Fruit fly (Drosophila melanogaster) whole organism, embryonic: ENCODE results near the gene CG11912.

ENCODE experiments used
- Atf6 ChIP-seq: fragments of 200-800 bp; sonication (Bioruptor generic); IDR thresholded peaks from 2 replicates; pipeline ENCODE4 v1.3.6; 2022; ENCODE audit warnings: missing biosample characterization, missing genetic modification characterization
- CG10366 ChIP-seq: fragments of 200-800 bp; sonication (Bioruptor generic); IDR thresholded peaks from 2 replicates; pipeline ENCODE4 v1.3.6; 2022; ENCODE audit warnings: missing biosample characterization, missing genetic modification characterization
- CG11456 ChIP-seq: fragments of 200-800 bp; sonication (Bioruptor generic); IDR thresholded peaks from 3 replicates; pipeline ENCODE4 v1.3.6; 2022; ENCODE audit warnings: missing biosample characterization, missing genetic modification characterization
- CG11723 ChIP-seq: fragments of 200-800 bp; sonication (Bioruptor generic); optimal IDR thresholded peaks from 2 replicates; lab custom pipeline; 2017; ENCODE audit warnings: missing biosample characterization, mild to moderate bottlenecking, missing genetic modification characterization
- CG12155 ChIP-seq: fragments of 200-800 bp; sonication (Bioruptor generic); optimal IDR thresholded peaks from 3 replicates; lab custom pipeline; 2016; ENCODE audit warnings: missing biosample characterization, missing genetic modification characterization
- CG12236 ChIP-seq: fragments of 200-800 bp; sonication (Bioruptor generic); optimal IDR thresholded peaks from 2 replicates; lab custom pipeline; 2016; ENCODE audit warnings: missing biosample characterization, missing genetic modification characterization
- CG12769 ChIP-seq: fragments of 200-800 bp; sonication (Bioruptor generic); optimal IDR thresholded peaks from 2 replicates; lab custom pipeline; 2019; ENCODE audit warnings: missing biosample characterization, mild to moderate bottlenecking, missing genetic modification characterization, moderate library complexity
- CG13296 ChIP-seq: fragments of 200-800 bp; sonication (Bioruptor generic); optimal IDR thresholded peaks from 3 replicates; lab custom pipeline; 2018; ENCODE audit warnings: missing biosample characterization, mild to moderate bottlenecking, missing genetic modification characterization
- CG13775 ChIP-seq: fragments of 200-800 bp; sonication (Bioruptor generic); optimal IDR thresholded peaks from 3 replicates; lab custom pipeline; 2017; ENCODE audit warnings: missing biosample characterization, mild to moderate bottlenecking, missing genetic modification characterization
- CG14014 ChIP-seq: fragments of 200-800 bp; sonication (Bioruptor generic); IDR thresholded peaks from 2 replicates; pipeline ENCODE4 v1.3.6; 2022; ENCODE audit warnings: missing biosample characterization, missing genetic modification characterization
- CG1529 ChIP-seq: fragments of 200-800 bp; sonication (Bioruptor generic); optimal IDR thresholded peaks from 3 replicates; lab custom pipeline; 2018; ENCODE audit warnings: missing biosample characterization, missing genetic modification characterization
- CG15601 ChIP-seq: fragments of 200-800 bp; sonication (Bioruptor generic); optimal IDR thresholded peaks from 3 replicates; lab custom pipeline; 2019; ENCODE audit warnings: missing biosample characterization, mild to moderate bottlenecking, missing genetic modification characterization, moderate library complexity
- CG1647 ChIP-seq: fragments of 200-800 bp; sonication (Bioruptor generic); optimal IDR thresholded peaks from 3 replicates; lab custom pipeline; 2016; ENCODE audit warnings: missing biosample characterization, missing genetic modification characterization
- CG17186 ChIP-seq: fragments of 200-800 bp; sonication (Bioruptor generic); optimal IDR thresholded peaks from 3 replicates; lab custom pipeline; 2017; ENCODE audit warnings: missing biosample characterization, missing genetic modification reagents, missing genetic modification characterization
- CG17385 ChIP-seq: fragments of 200-800 bp; sonication (Bioruptor generic); optimal IDR thresholded peaks from 3 replicates; lab custom pipeline; 2018; ENCODE audit warnings: missing biosample characterization, mild to moderate bottlenecking, missing genetic modification characterization
- CG18011 ChIP-seq: fragments of 200-800 bp; sonication (Bioruptor generic); optimal IDR thresholded peaks from 2 replicates; lab custom pipeline; 2017; ENCODE audit warnings: missing biosample characterization, missing genetic modification characterization, mild to moderate bottlenecking, moderate library complexity, missing genotype
- CG3726 ChIP-seq: fragments of 200-800 bp; sonication (Bioruptor generic); IDR thresholded peaks from 3 replicates; pipeline ENCODE4, ENCODE4 v1.3.6; 2022; ENCODE audit warnings: missing biosample characterization, missing genetic modification characterization
- CG3838 ChIP-seq: fragments of 200-800 bp; sonication (Bioruptor generic); optimal IDR thresholded peaks from 3 replicates; lab custom pipeline; 2016; ENCODE audit warnings: missing biosample characterization, missing genetic modification characterization
- CG5953 ChIP-seq: fragments of 200-800 bp; sonication (Bioruptor generic); IDR thresholded peaks from 2 replicates; pipeline ENCODE4 v1.3.6; 2022; ENCODE audit warnings: missing biosample characterization, missing genetic modification characterization
- CG6175 ChIP-seq: fragments of 200-800 bp; sonication (Bioruptor generic); IDR thresholded peaks from 3 replicates; pipeline ENCODE4 v1.3.6; 2022; ENCODE audit warnings: missing biosample characterization, missing genetic modification characterization
- CG6854 ChIP-seq: fragments of 200-800 bp; sonication (Bioruptor generic); optimal IDR thresholded peaks from 3 replicates; lab custom pipeline; 2017; ENCODE audit warnings: missing biosample characterization, mild to moderate bottlenecking, missing genetic modification characterization
- CG7372 ChIP-seq: fragments of 200-800 bp; sonication (Bioruptor generic); IDR thresholded peaks from 2 replicates; pipeline ENCODE4 v1.3.6; 2022; ENCODE audit warnings: missing biosample characterization, missing genetic modification characterization
- Dref ChIP-seq: fragments of 200-800 bp; sonication (Bioruptor generic); IDR thresholded peaks from 2 replicates; pipeline ENCODE4 v1.3.6; 2022; ENCODE audit warnings: missing biosample characterization, missing genetic modification characterization
- Drgx ChIP-seq: fragments of 200-800 bp; sonication (Bioruptor generic); IDR thresholded peaks from 2 replicates; pipeline ENCODE4 v1.3.6; 2022; ENCODE audit warnings: missing biosample characterization, missing genetic modification characterization
- HLH4C ChIP-seq: fragments of 200-800 bp; sonication (Bioruptor generic); IDR thresholded peaks from 3 replicates; pipeline ENCODE4 v1.3.6; 2022; ENCODE audit warnings: missing biosample characterization, missing genetic modification characterization; ENCODE audit not compliant: partially characterized antibody
- Lpt ChIP-seq: fragments of >200 bp; optimal IDR thresholded peaks from 2 replicates; lab custom pipeline; 2018; ENCODE audit warnings: missing biosample characterization, missing genetic modification characterization
- MBD-R2 ChIP-seq: fragments of 200-800 bp; sonication (Bioruptor generic); IDR thresholded peaks from 2 replicates; pipeline ENCODE4 v1.3.6; 2022; ENCODE audit warnings: missing biosample characterization, missing genetic modification characterization
- Med ChIP-seq: fragments of 200-800 bp; sonication (Bioruptor generic); peaks from one replicate; lab custom pipeline; 2016; ENCODE audit warnings: missing biosample characterization, missing genetic modification characterization, mild to moderate bottlenecking, inconsistent platforms, moderate library complexity
- NfI ChIP-seq: fragments of 200-800 bp; sonication (Bioruptor generic); optimal IDR thresholded peaks from 3 replicates; lab custom pipeline; 2018; ENCODE audit warnings: missing biosample characterization, mild to moderate bottlenecking, missing genetic modification characterization, moderate library complexity
- Ptx1 ChIP-seq: fragments of 200-800 bp; sonication (Bioruptor generic); IDR thresholded peaks from 2 replicates; pipeline ENCODE4 v1.3.6; 2022; ENCODE audit warnings: missing biosample characterization, missing genetic modification characterization
- Xrp1 ChIP-seq: fragments of 200-800 bp; sonication (Bioruptor generic); IDR thresholded peaks from 2 replicates; pipeline ENCODE4 v1.3.6; 2022; ENCODE audit warnings: missing biosample characterization, missing genetic modification characterization
- amos ChIP-seq: fragments of 200-800 bp; sonication (Bioruptor generic); IDR thresholded peaks from 2 replicates; pipeline ENCODE4 v1.3.6; 2022; ENCODE audit warnings: missing biosample characterization, missing genetic modification characterization; ENCODE audit not compliant: partially characterized antibody
- ara ChIP-seq: fragments of 200-800 bp; sonication (Bioruptor generic); IDR thresholded peaks from 2 replicates; pipeline ENCODE4 v1.3.6; 2022; ENCODE audit warnings: missing biosample characterization, missing genetic modification characterization
- bsh ChIP-seq, 2 experiments: fragments of 200-800 bp; sonication (Bioruptor generic); optimal IDR thresholded peaks; 2 replicates each; lab custom pipeline; 2017 to 2018; ENCODE audit warnings: mild to moderate bottlenecking in 2 of 2, missing biosample characterization in 2 of 2, missing genetic modification characterization in 2 of 2, moderate library complexity in 1 of 2
- cad ChIP-seq: fragments of >200 bp; optimal IDR thresholded peaks from 2 replicates; lab custom pipeline; 2017; ENCODE audit warnings: missing biosample characterization, missing genetic modification characterization
- crol ChIP-seq: fragments of 200-800 bp; sonication (Bioruptor generic); IDR thresholded peaks from 2 replicates; pipeline ENCODE4 v1.3.6; 2022; ENCODE audit warnings: missing biosample characterization, missing genetic modification characterization
- en ChIP-seq: fragments of 200-800 bp; sonication (Bioruptor generic); optimal IDR thresholded peaks from 2 replicates; lab custom pipeline; 2016; ENCODE audit warnings: missing biosample characterization, missing genetic modification characterization
- fd96Cb ChIP-seq: fragments of 200-800 bp; sonication (Bioruptor generic); optimal IDR thresholded peaks from 2 replicates; lab custom pipeline; 2018; ENCODE audit warnings: missing biosample characterization, mild to moderate bottlenecking, missing genetic modification characterization, moderate library complexity
- gro ChIP-seq: fragments of 200-800 bp; sonication (Bioruptor generic); optimal IDR thresholded peaks from 2 replicates; lab custom pipeline; 2016; ENCODE audit warnings: missing biosample characterization, missing genetic modification characterization
- ham ChIP-seq: fragments of 200-800 bp; sonication (Bioruptor generic); IDR thresholded peaks from 2 replicates; pipeline ENCODE4 v1.3.6; 2022; ENCODE audit warnings: missing biosample characterization, missing genetic modification characterization
- hkb ChIP-seq, 2 experiments: fragments of 200-800 bp in 1 of 2; fragments of >200 bp in 1 of 2; sonication (Bioruptor generic) in 1 of 2; IDR thresholded peaks in 1 of 2; optimal IDR thresholded peaks in 1 of 2; 2 replicates each; pipeline versions ENCODE4 v1.3.6 to Lab custom; 2017 to 2022; ENCODE audit warnings: missing biosample characterization in 1 of 2, missing genetic modification characterization in 1 of 2
- p53 ChIP-seq: fragments of 200-800 bp; sonication (Bioruptor generic); optimal IDR thresholded peaks from 2 replicates; lab custom pipeline; 2016; ENCODE audit warnings: missing biosample characterization, missing genetic modification characterization
- scrt ChIP-seq: fragments of 200-800 bp; sonication (Bioruptor generic); optimal IDR thresholded peaks from 2 replicates; lab custom pipeline; 2018; ENCODE audit warnings: missing biosample characterization, mild to moderate bottlenecking, missing genetic modification characterization, moderate library complexity
- seq ChIP-seq: fragments of 200-800 bp; sonication (Bioruptor generic); IDR thresholded peaks from 2 replicates; pipeline ENCODE4 v1.3.6; 2022; ENCODE audit warnings: missing biosample characterization, missing genetic modification characterization
- sr ChIP-seq: fragments of 200-800 bp; sonication (Bioruptor generic); IDR thresholded peaks from 3 replicates; pipeline ENCODE4 v1.3.6; 2022; ENCODE audit warnings: missing biosample characterization, missing genetic modification characterization
- sug ChIP-seq: fragments of 200-800 bp; optimal IDR thresholded peaks from 2 replicates; lab custom pipeline; 2019; ENCODE audit warnings: missing biosample characterization, mild to moderate bottlenecking, missing genetic modification characterization, moderate library complexity
- tap ChIP-seq: fragments of 200-800 bp; optimal IDR thresholded peaks from 3 replicates; lab custom pipeline; 2019; ENCODE audit warnings: missing biosample characterization, mild to moderate bottlenecking, missing genetic modification characterization, moderate library complexity
- tup ChIP-seq: fragments of 200-800 bp; sonication (Bioruptor generic); optimal IDR thresholded peaks from 2 replicates; lab custom pipeline; 2016; ENCODE audit warnings: missing biosample characterization, mild to moderate bottlenecking, missing genetic modification characterization, moderate library complexity
- twi ChIP-seq: fragments of 200-800 bp; optimal IDR thresholded peaks from 2 replicates; lab custom pipeline; 2019; ENCODE audit warnings: missing biosample characterization, mild to moderate bottlenecking, missing genetic modification characterization, moderate library complexity

The CG11912 gene

dm6 chr2L:290373-290772 lies 28.7 kb downstream of the CG11912 start:
- TF ChIP-seq cad (GFP tag; lab: Kevin White, UChicago) = no peak
- no peak for TF ChIP-seq bsh (GFP tag; optimal IDR thresholded peaks at IDR 0.05; lab: Kevin White, UChicago)
- peak; percentile 50 for TF ChIP-seq CG12769 (tag; lab: Kevin White, UChicago)
- TF ChIP-seq Med (GFP tag; lab: Kevin White, UChicago) = peak; percentile 48
- TF ChIP-seq Lpt = no peak
- no peak for TF ChIP-seq CG3838 (GFP tag; lab: Kevin White, UChicago)
- peak; percentile 66 for TF ChIP-seq twi (tag; lab: Kevin White, UChicago)
- no peak for TF ChIP-seq CG18011
- no peak for TF ChIP-seq tap
- 0 out of 2 replicates have a peak, but pooled peaks have one; percentile 15 for TF ChIP-seq crol
- TF ChIP-seq Atf6 = 0 out of 2 replicates have a peak, but pooled peaks have one; percentile 8
- TF ChIP-seq en (GFP tag; lab: Kevin White, UChicago) = no peak
- no peak for TF ChIP-seq CG15601 (tag; lab: Kevin White, UChicago)
- no peak for TF ChIP-seq amos
- TF ChIP-seq tup (GFP tag; lab: Kevin White, UChicago) = no peak
- TF ChIP-seq scrt (GFP tag; lab: Kevin White, UChicago) = no peak
- no peak for TF ChIP-seq CG11723
- no peak for TF ChIP-seq hkb (optimal IDR thresholded peaks at IDR 0.05; lab: Kevin White, UChicago)
- TF ChIP-seq hkb (GFP tag; IDR thresholded peaks at IDR 0.05; lab: Robert Waterston, UW) = no peak
- no peak for TF ChIP-seq seq
- TF ChIP-seq CG14014 (GFP tag; lab: Robert Waterston, UW) = no peak
- peak; percentile 70 for TF ChIP-seq sug (tag; lab: Kevin White, UChicago)
- no peak for TF ChIP-seq CG17186 (GFP tag; lab: Kevin White, UChicago)
- TF ChIP-seq p53 = no peak
- TF ChIP-seq CG6854 (GFP tag; lab: Kevin White, UChicago) = no peak
- no peak for TF ChIP-seq CG3726 (GFP tag; lab: Robert Waterston, UW)
- TF ChIP-seq CG17385 (GFP tag; lab: Kevin White, UChicago) = no peak
- no peak for TF ChIP-seq Xrp1
- TF ChIP-seq fd96Cb (tag; lab: Kevin White, UChicago) = no peak
- TF ChIP-seq CG6175 (GFP tag; lab: Robert Waterston, UW) = no peak
- no peak for TF ChIP-seq CG10366 (GFP tag; lab: Robert Waterston, UW)
- no peak for TF ChIP-seq MBD-R2 (GFP tag; lab: Robert Waterston, UW)
- TF ChIP-seq CG13775 (GFP tag; lab: Kevin White, UChicago) = no peak
- TF ChIP-seq HLH4C (GFP tag; lab: Robert Waterston, UW) = no peak
- TF ChIP-seq CG1529 (GFP tag; lab: Kevin White, UChicago) = no peak

dm6 chr2L:289044-289443 lies 30.0 kb downstream of the CG11912 start, which contains the start of gene Amnionless:
Gene Amnionless, minus strand, starts transcription at chr2L:289144.
- TF ChIP-seq ara (GFP tag; lab: Robert Waterston, UW) (no peak), Drgx (GFP tag; lab: Robert Waterston, UW) (no peak), sr (no peak), gro (GFP tag; lab: Kevin White, UChicago) (no peak), CG12236 (no peak), CG11456 (no peak), CG1647 (no peak), CG7372 (GFP tag; lab: Robert Waterston, UW) (no peak), Dref (GFP tag; lab: Robert Waterston, UW) (no peak), Ptx1 (GFP tag; lab: Robert Waterston, UW) (no peak), CG12155 (GFP tag; lab: Kevin White, UChicago) (no peak), ham (GFP tag; lab: Robert Waterston, UW) (no peak), CG5953 (GFP tag; lab: Robert Waterston, UW) (no peak), NfI (no peak), CG13296 (GFP tag; lab: Kevin White, UChicago) (no peak)
- TF ChIP-seq, all 482 proteins: peak for 0
